Worm (Caenorhabditis elegans): ENCODE measurements around the gene grp-1.
A peak's percentile ranks its signal among the peaks of the same experiment; 100 is the strongest.

The grp-1 gene

DNA sequence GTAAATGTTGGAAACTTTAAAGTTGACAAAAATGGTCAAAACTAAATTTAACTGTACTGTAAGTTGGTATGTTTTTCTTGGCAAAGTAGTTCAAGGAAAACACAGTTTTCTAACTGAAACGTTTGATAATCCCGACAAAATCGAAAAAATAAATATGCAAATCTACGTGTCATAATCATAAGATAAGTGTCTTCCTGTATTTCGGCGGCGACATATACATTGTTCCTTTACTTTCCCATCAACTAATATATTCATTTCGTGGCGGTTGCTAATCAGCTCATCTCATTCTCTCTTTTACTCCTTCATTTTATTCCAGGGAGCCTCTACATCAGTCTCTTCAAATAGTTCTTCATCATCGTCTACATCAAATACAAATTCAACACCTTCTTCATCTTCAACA is 17.7 kb upstream of the grp-1 start:
- no peak for TF ChIP-seq C04F5.9 (tag; optimal IDR thresholded peaks at IDR 0.05)
- TF ChIP-seq egl-13 (tag; optimal IDR thresholded peaks at IDR 0.05), result no peak
- TF ChIP-seq blmp-1 (tag; optimal IDR thresholded peaks at IDR 0.05), result no peak
- no peak for TF ChIP-seq unc-98 (GFP tag; IDR thresholded peaks at IDR 0.05)
- TF ChIP-seq nhr-237 (tag; optimal IDR thresholded peaks at IDR 0.05), result no peak

ce11 chrIII:8069206-8069605 is 16.3 kb upstream of the grp-1 start:
- TF ChIP-seq efl-1 (optimal IDR thresholded peaks at IDR 0.05) (peak in 1 of 2 experiments; percentile 15), efl-1 (GFP tag; optimal IDR thresholded peaks at IDR 0.05 in 1 of 2) (no peak), alr-1 (tag; optimal IDR thresholded peaks at IDR 0.05; ENCODE audit: borderline replicate concordance) (no peak), unc-98 (GFP tag; IDR thresholded peaks at IDR 0.05) (no peak), pqm-1 (tag; optimal IDR thresholded peaks at IDR 0.05) (no peak), lsy-2 (tag; optimal IDR thresholded peaks at IDR 0.05) (peak in 1 of 2 experiments; percentile 12), snpc-4 (tag; optimal IDR thresholded peaks at IDR 0.05) (peak; percentile 5), rnt-1 (tag; optimal IDR thresholded peaks at IDR 0.05) (peak; percentile 36), nhr-19 (GFP tag; conservative IDR thresholded peaks at IDR 0.05) (0 out of 2 replicates have a peak, but pooled peaks have one; percentile 11)

DNA sequence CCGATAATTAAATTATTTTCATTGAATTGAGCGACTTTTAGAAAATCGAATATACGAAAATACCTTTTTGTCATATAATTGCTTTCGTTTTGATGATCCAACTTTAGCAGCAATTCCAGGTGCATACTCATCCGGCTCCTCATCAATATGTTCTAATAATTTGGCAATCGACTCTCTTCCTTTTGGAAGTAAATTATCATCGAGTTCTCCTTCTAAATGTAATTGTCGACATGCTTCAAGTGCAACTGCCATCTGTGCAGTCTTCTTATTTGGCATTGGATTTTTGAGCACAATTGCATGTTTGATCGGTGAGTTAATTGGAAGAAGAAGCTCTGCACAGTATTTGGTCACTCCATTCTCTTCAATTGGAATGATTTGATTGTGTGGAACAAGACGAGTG is 8.3 kb upstream of the grp-1 start:
- TF ChIP-seq nhr-237 (tag; optimal IDR thresholded peaks at IDR 0.05) (no peak), nhr-77 (tag; optimal IDR thresholded peaks at IDR 0.05) (no peak), vab-15 (tag; optimal IDR thresholded peaks at IDR 0.05) (no peak), pag-3 (tag; optimal IDR thresholded peaks at IDR 0.05; ENCODE audit: borderline replicate concordance, insufficient read depth) (no peak), jun-1 (tag; optimal IDR thresholded peaks at IDR 0.05) (no peak), fkh-8 (tag; optimal IDR thresholded peaks at IDR 0.05) (no peak), sox-4 (tag; optimal IDR thresholded peaks at IDR 0.05) (no peak), ceh-63 (GFP tag; optimal IDR thresholded peaks at IDR 0.05) (no peak), mef-2 (tag; optimal IDR thresholded peaks at IDR 0.05) (no peak), efl-3 (GFP tag; optimal IDR thresholded peaks at IDR 0.05) (no peak), aha-1 (tag; optimal IDR thresholded peaks at IDR 0.05) (no peak), fos-1 (tag; optimal IDR thresholded peaks at IDR 0.05) (no peak), blmp-1 (tag; optimal IDR thresholded peaks at IDR 0.05) (no peak), nhr-71 (tag; optimal IDR thresholded peaks at IDR 0.05) (no peak), lsy-2 (tag; optimal IDR thresholded peaks at IDR 0.05) (no peak), ztf-11 (tag; optimal IDR thresholded peaks at IDR 0.05) (no peak), elt-3 (tag; optimal IDR thresholded peaks at IDR 0.05) (no peak), F16B12.6 (tag; optimal IDR thresholded peaks at IDR 0.05) (no peak)

DNA sequence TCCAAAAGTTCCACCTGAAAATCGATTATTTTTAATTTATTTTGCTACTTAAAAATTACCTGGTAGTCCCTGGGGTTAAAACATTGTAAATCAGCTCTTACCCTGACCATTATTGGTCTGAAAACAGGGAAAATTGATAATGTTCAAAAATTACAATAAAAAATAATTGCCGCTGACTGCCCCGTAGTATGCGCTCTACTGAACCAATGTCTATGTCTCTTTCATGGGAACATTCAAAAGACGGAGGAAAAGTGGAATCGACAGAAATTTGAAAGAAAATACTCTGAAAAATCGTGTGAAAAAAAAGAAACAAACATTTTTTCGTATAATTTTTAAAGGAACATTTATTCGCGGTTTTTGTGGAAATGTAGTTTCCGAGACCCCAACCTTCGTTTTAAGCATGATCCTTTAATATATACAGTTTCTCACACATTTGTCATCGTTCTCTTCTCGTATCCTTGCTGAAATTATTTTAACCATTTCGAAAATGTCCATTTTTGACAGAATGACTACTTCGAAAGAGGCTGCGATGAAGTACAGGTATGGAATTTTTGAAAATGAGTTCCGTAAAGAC is 5.3 kb upstream of the grp-1 start, which contains the start of the genes dcr-1 and apc-2:
Gene dcr-1, minus strand, starts transcription at position 117 of the 574 bp plus-strand sequence.
Gene apc-2, plus strand, starts transcription at position 465 of the 574 bp plus-strand sequence.
- TF ChIP-seq snpc-4 (tag; optimal IDR thresholded peaks at IDR 0.05) (no peak), rnt-1 (tag; optimal IDR thresholded peaks at IDR 0.05) (no peak), sup-37 (GFP tag; optimal IDR thresholded peaks at IDR 0.05) (no peak), ceh-90 (tag; optimal IDR thresholded peaks at IDR 0.05) (no peak), nhr-85 (tag) (peak; percentile 3), unc-30 (tag; optimal IDR thresholded peaks at IDR 0.05) (no peak), nhr-90 (tag; optimal IDR thresholded peaks at IDR 0.05; ENCODE audit: poor library complexity) (no peak), ztf-11 (tag; optimal IDR thresholded peaks at IDR 0.05) (no peak), mef-2 (tag; optimal IDR thresholded peaks at IDR 0.05) (no peak), lin-35 (GFP tag; optimal IDR thresholded peaks at IDR 0.05) (peak in 1 of 2 experiments; percentile 56), lin-13 (GFP tag; optimal IDR thresholded peaks at IDR 0.05) (no peak), lsy-2 (tag; optimal IDR thresholded peaks at IDR 0.05) (peak in 1 of 2 experiments; percentile 41), pag-3 (tag; optimal IDR thresholded peaks at IDR 0.05; ENCODE audit: borderline replicate concordance, insufficient read depth) (no peak), dpl-1 (GFP tag; optimal IDR thresholded peaks at IDR 0.05) (peak in 1 of 3 experiments; percentile 60), efl-1 (optimal IDR thresholded peaks at IDR 0.05) (peak; percentile 22 to 36), efl-1 (GFP tag; optimal IDR thresholded peaks at IDR 0.05 in 1 of 2) (peak; percentile 26 to 89), sox-4 (tag; optimal IDR thresholded peaks at IDR 0.05) (no peak), fos-1 (tag; optimal IDR thresholded peaks at IDR 0.05) (no peak)

Data from whole organism, L1 larva.